Worm (Caenorhabditis elegans) whole organism, late embryonic: Measurements from ENCODE around the gene Y53C12A.10.
A peak's percentile ranks its signal among the peaks of the same experiment; 100 is the strongest.

Experiments
- C38D4.7 ChIP-seq: fragments of 200-800 bp; sonication (Bioruptor generic); optimal IDR thresholded peaks from 2 replicates; lab custom pipeline; 2018; ENCODE audit warnings: mild to moderate bottlenecking, missing genetic modification characterization, moderate library complexity, missing compliant biosample characterization
- T23F11.4 ChIP-seq: fragments of 200-800 bp; sonication (Bioruptor generic); optimal IDR thresholded peaks from 2 replicates; lab custom pipeline; 2018; ENCODE audit warnings: mild to moderate bottlenecking, missing genetic modification characterization, missing compliant biosample characterization
- ahr-1 ChIP-seq: sonication (generic microtip); optimal IDR thresholded peaks from 2 replicates; lab custom pipeline; 2016; ENCODE audit warnings: missing genetic modification characterization, missing compliant biosample characterization
- ceh-19 ChIP-seq: fragments of 200-800 bp; sonication (Bioruptor generic); optimal IDR thresholded peaks from 2 replicates; lab custom pipeline; 2018; ENCODE audit warnings: mild to moderate bottlenecking, missing genetic modification characterization, missing compliant biosample characterization
- ceh-31 ChIP-seq: sonication (generic microtip); optimal IDR thresholded peaks from 2 replicates; lab custom pipeline; 2016; ENCODE audit warnings: missing genetic modification characterization, missing compliant biosample characterization
- ceh-45 ChIP-seq: fragments of 200-800 bp; sonication (Bioruptor generic); IDR thresholded peaks from 2 replicates; pipeline ENCODE4 v1.3.6; 2022; ENCODE audit warnings: missing genetic modification reagents, missing genetic modification characterization, missing compliant biosample characterization
- ceh-48 ChIP-seq: sonication (generic microtip); optimal IDR thresholded peaks from 2 replicates; lab custom pipeline; 2016; ENCODE audit warnings: missing genetic modification characterization, inconsistent platforms, missing compliant biosample characterization
- ceh-6 ChIP-seq: fragments of 200-800 bp; sonication (Bioruptor generic); optimal IDR thresholded peaks from 2 replicates; lab custom pipeline; 2018; ENCODE audit warnings: mild to moderate bottlenecking, missing genetic modification characterization, missing compliant biosample characterization
- ceh-9 ChIP-seq: sonication (generic microtip); optimal IDR thresholded peaks from 2 replicates; lab custom pipeline; 2016; ENCODE audit warnings: mild to moderate bottlenecking, missing genetic modification characterization, inconsistent platforms, missing compliant biosample characterization
- dve-1 ChIP-seq: sonication (generic microtip); optimal IDR thresholded peaks from 2 replicates; lab custom pipeline; 2017; ENCODE audit warnings: antibody characterized with exemption, mild to moderate bottlenecking, missing genetic modification characterization, missing compliant biosample characterization
- ets-4 ChIP-seq: sonication (generic microtip); optimal IDR thresholded peaks from 2 replicates; lab custom pipeline; 2016; ENCODE audit warnings: missing genetic modification characterization, missing compliant biosample characterization
- eyg-1 ChIP-seq: sonication (generic microtip); optimal IDR thresholded peaks from 2 replicates; lab custom pipeline; 2016; ENCODE audit warnings: missing genotype, missing genetic modification characterization, missing compliant biosample characterization
- fax-1 ChIP-seq: sonication (generic microtip); optimal IDR thresholded peaks from 2 replicates; lab custom pipeline; 2016; ENCODE audit warnings: missing genotype, missing genetic modification characterization, missing compliant biosample characterization
- gmeb-2 ChIP-seq: sonication (generic microtip); optimal IDR thresholded peaks from 2 replicates; lab custom pipeline; 2016; ENCODE audit warnings: missing genetic modification characterization, inconsistent platforms, missing compliant biosample characterization
- hlh-13 ChIP-seq: fragments of 200-800 bp; sonication (Bioruptor generic); optimal IDR thresholded peaks from 2 replicates; lab custom pipeline; 2018; ENCODE audit warnings: mild to moderate bottlenecking, missing genetic modification characterization, missing compliant biosample characterization
- hlh-15 ChIP-seq: sonication (generic microtip); optimal IDR thresholded peaks from 2 replicates; lab custom pipeline; 2016; ENCODE audit warnings: missing genetic modification characterization, missing compliant biosample characterization
- hlh-30 ChIP-seq: sonication (generic microtip); optimal IDR thresholded peaks from 2 replicates; lab custom pipeline; 2017; ENCODE audit warnings: antibody characterized with exemption, missing genetic modification characterization, missing compliant biosample characterization; ENCODE audit not compliant: insufficient read depth
- hlh-6 ChIP-seq: sonication (generic microtip); optimal IDR thresholded peaks from 2 replicates; lab custom pipeline; 2016; ENCODE audit warnings: missing genotype, missing genetic modification characterization, missing compliant biosample characterization
- hlh-8 ChIP-seq: sonication (generic microtip); optimal IDR thresholded peaks from 2 replicates; lab custom pipeline; 2016; ENCODE audit warnings: missing genotype, missing genetic modification characterization, missing compliant biosample characterization
- lim-6 ChIP-seq: sonication (generic microtip); optimal IDR thresholded peaks from 2 replicates; lab custom pipeline; 2016; ENCODE audit warnings: missing genetic modification characterization, missing compliant biosample characterization
- lin-11 ChIP-seq: fragments of 200-800 bp; sonication (Bioruptor generic); optimal IDR thresholded peaks from 2 replicates; lab custom pipeline; 2018; ENCODE audit warnings: mild to moderate bottlenecking, missing genetic modification characterization, missing compliant biosample characterization
- nfya-1 ChIP-seq: sonication (generic microtip); optimal IDR thresholded peaks from 2 replicates; lab custom pipeline; 2017; ENCODE audit warnings: missing genetic modification characterization, mild to moderate bottlenecking, missing compliant biosample characterization, antibody characterized with exemption, moderate library complexity
- nhr-11 ChIP-seq: fragments of 150-350 bp; optimal IDR thresholded peaks from 2 replicates; lab custom pipeline; 2014; ENCODE audit warnings: missing biosample characterization, missing genetic modification characterization
- nhr-232 ChIP-seq: sonication (generic microtip); optimal IDR thresholded peaks from 2 replicates; lab custom pipeline; 2016; ENCODE audit warnings: missing genetic modification characterization, missing compliant biosample characterization
- npax-4 ChIP-seq: sonication (generic microtip); optimal IDR thresholded peaks from 2 replicates; lab custom pipeline; 2016; ENCODE audit warnings: missing genetic modification characterization, missing compliant biosample characterization
- pat-9 ChIP-seq: fragments of 200-800 bp; sonication (Bioruptor generic); optimal IDR thresholded peaks from 2 replicates; lab custom pipeline; 2018; ENCODE audit warnings: mild to moderate bottlenecking, missing genetic modification characterization, moderate library complexity, missing compliant biosample characterization
- pax-1 ChIP-seq: fragments of 150-350 bp; optimal IDR thresholded peaks from 2 replicates; lab custom pipeline; 2014; ENCODE audit warnings: missing biosample characterization, missing genetic modification characterization
- pha-4 ChIP-seq: fragments of 150-350 bp; optimal IDR thresholded peaks from 2 replicates; lab custom pipeline; 2018; ENCODE audit warnings: missing biosample characterization, missing genetic modification reagents, missing genetic modification characterization
- sox-2 ChIP-seq: fragments of 200-800 bp; sonication (Bioruptor generic); IDR thresholded peaks from 2 replicates; pipeline ENCODE4 v1.3.6; 2022; ENCODE audit warnings: missing genetic modification reagents, missing genetic modification characterization, missing compliant biosample characterization
- sox-4 ChIP-seq: sonication (generic microtip); optimal IDR thresholded peaks from 2 replicates; lab custom pipeline; 2017; ENCODE audit warnings: mild to moderate bottlenecking, missing genetic modification characterization, inconsistent platforms, missing compliant biosample characterization
- syd-9 ChIP-seq: sonication (generic microtip); optimal IDR thresholded peaks from 2 replicates; lab custom pipeline; 2016; ENCODE audit warnings: mild to moderate bottlenecking, missing genetic modification characterization, moderate library complexity, missing compliant biosample characterization
- tbx-2 ChIP-seq: sonication (generic microtip); optimal IDR thresholded peaks from 2 replicates; lab custom pipeline; 2016; ENCODE audit warnings: missing genetic modification characterization, missing compliant biosample characterization
- unc-3 ChIP-seq, 2 experiments: fragments of 200-800 bp in 1 of 2; sonication (Bioruptor generic) in 1 of 2; sonication (generic microtip) in 1 of 2; conservative IDR thresholded peaks in 1 of 2; optimal IDR thresholded peaks in 1 of 2; 2 replicates each; pipeline versions ENCODE4 v1.3.6 to Lab custom; 2016 to 2022; ENCODE audit warnings: missing compliant biosample characterization in 2 of 2, missing genetic modification characterization in 2 of 2, missing genetic modification reagents in 1 of 2
- unc-42 ChIP-seq: sonication (generic microtip); optimal IDR thresholded peaks from 2 replicates; lab custom pipeline; 2016; ENCODE audit warnings: missing genotype, missing genetic modification characterization, missing compliant biosample characterization
- zip-5 ChIP-seq: sonication (generic microtip); optimal IDR thresholded peaks from 2 replicates; lab custom pipeline; 2016; ENCODE audit warnings: missing genetic modification characterization, missing compliant biosample characterization
- ztf-16 ChIP-seq: sonication (generic microtip); optimal IDR thresholded peaks from 2 replicates; lab custom pipeline; 2017; ENCODE audit warnings: missing genetic modification characterization, missing compliant biosample characterization

Gene Y53C12A.10

ce11 chrII:9716417-9717039 lies 11.9 kb upstream of the Y53C12A.10 start, which contains the start of gene wee-1.3 (continued):
- TF ChIP-seq hlh-30 (tag; lab: Kevin White, UChicago) (no peak), lim-6 (tag; lab: Kevin White, UChicago) (no peak), ztf-16 (tag; lab: Kevin White, UChicago) (peak; percentile 28), gmeb-2 (tag; lab: Kevin White, UChicago) (no peak), ceh-48 (tag; lab: Kevin White, UChicago) (no peak), ets-4 (no peak), tbx-2 (tag; lab: Kevin White, UChicago) (peak; percentile 18), C38D4.7 (GFP tag; lab: Kevin White, UChicago) (no peak), nhr-11 (tag; lab: Kevin White, UChicago) (peak; percentile 35), pax-1 (tag; lab: Kevin White, UChicago) (peak; percentile 5), sox-4 (tag; lab: Kevin White, UChicago) (no peak), zip-5 (tag; lab: Kevin White, UChicago) (no peak), T23F11.4 (no peak), ceh-9 (tag; lab: Kevin White, UChicago) (no peak), ceh-31 (tag; lab: Kevin White, UChicago) (peak; percentile 54), pha-4 (tag; lab: Kevin White, UChicago) (no peak), npax-4 (no peak)

- TF ChIP-seq hlh-8 (tag; lab: Kevin White, UChicago) (no peak), pha-4 (tag; lab: Kevin White, UChicago) (no peak), sox-2 (GFP tag; lab: Robert Waterston, UW) (no peak), eyg-1 (tag; lab: Kevin White, UChicago) (no peak), unc-42 (tag; lab: Kevin White, UChicago) (no peak), dve-1 (tag; lab: Kevin White, UChicago) (no peak), ceh-6 (GFP tag; lab: Kevin White, UChicago) (no peak), ceh-19 (GFP tag; lab: Kevin White, UChicago) (no peak), nhr-232 (no peak), ets-4 (no peak), unc-3 (GFP tag; conservative IDR thresholded peaks at IDR 0.05; lab: Robert Waterston, UW) (no peak), unc-3 (tag; optimal IDR thresholded peaks at IDR 0.05; lab: Kevin White, UChicago) (no peak), hlh-6 (tag; lab: Kevin White, UChicago) (no peak), ahr-1 (no peak), pat-9 (tag; lab: Kevin White, UChicago) (no peak), nfya-1 (no peak), syd-9 (tag; lab: Kevin White, UChicago) (no peak)
Observed at ce11 chrII:9713083-9713482, 8.4 kb upstream of the Y53C12A.10 start.

ce11 chrII:9708835-9709299 lies 4.2 kb upstream of the Y53C12A.10 start, which contains the start of gene glt-5:
glt-5 (minus strand) TSS chrII:9708885.
- TF ChIP-seq ceh-19 (GFP tag; lab: Kevin White, UChicago) (no peak), ceh-45 (no peak), T23F11.4 (no peak), hlh-15 (tag; lab: Kevin White, UChicago) (no peak), lin-11 (no peak)

ce11 chrII:9706207-9706606 lies 1.6 kb upstream of the Y53C12A.10 start, which contains the start of gene Y53C12A.3:
Y53C12A.3 (minus strand) TSS chrII:9706240.
- TF ChIP-seq hlh-13 (no peak), fax-1 (tag; lab: Kevin White, UChicago) (no peak), nfya-1 (peak; percentile 0), npax-4 (no peak)
